Worm (Caenorhabditis elegans) whole organism, L1 larva: ENCODE data around the gene fbxa-14.

Experiments
- ama-1 ChIP-seq: fragments of 150-350 bp; optimal IDR thresholded peaks from 2 replicates; lab custom pipeline; 2014
- ceh-90 ChIP-seq: sonication (generic microtip); optimal IDR thresholded peaks from 2 replicates; lab custom pipeline; 2016; ENCODE audit warnings: missing genetic modification characterization, missing compliant biosample characterization
- ces-1 ChIP-seq: fragments of 150-350 bp; optimal IDR thresholded peaks from 2 replicates; lab custom pipeline; 2014; ENCODE audit warnings: missing biosample characterization, missing genetic modification reagents, missing genetic modification characterization
- egl-13 ChIP-seq: sonication (generic microtip); optimal IDR thresholded peaks from 2 replicates; lab custom pipeline; 2016; ENCODE audit warnings: missing genotype, missing genetic modification reagents, missing genetic modification characterization, missing compliant biosample characterization
- ets-5 ChIP-seq: fragments of 200-800 bp; sonication (Bioruptor generic); IDR thresholded peaks from 2 replicates; pipeline ENCODE4 v1.3.6; 2022; ENCODE audit warnings: missing genetic modification characterization, missing compliant biosample characterization
- fkh-4 ChIP-seq: sonication (generic microtip); optimal IDR thresholded peaks from 2 replicates; lab custom pipeline; 2016; ENCODE audit warnings: missing compliant biosample characterization, missing genetic modification characterization, borderline replicate concordance
- grh-1 ChIP-seq: fragments of 200-800 bp; sonication (Bioruptor generic); IDR thresholded peaks from 2 replicates; pipeline ENCODE4 v1.3.6; 2022; ENCODE audit warnings: missing genetic modification reagents, missing genetic modification characterization, missing compliant biosample characterization
- hlh-17 ChIP-seq: fragments of 200-800 bp; sonication (Bioruptor generic); optimal IDR thresholded peaks from 2 replicates; lab custom pipeline; 2018; ENCODE audit warnings: missing genetic modification characterization, mild to moderate bottlenecking, missing compliant biosample characterization, moderate library complexity, borderline replicate concordance
- nhr-12 ChIP-seq: sonication (generic microtip); optimal IDR thresholded peaks from 2 replicates; lab custom pipeline; 2017; ENCODE audit warnings: missing biosample characterization, missing genetic modification characterization
- nhr-90 ChIP-seq: sonication (generic microtip); optimal IDR thresholded peaks from 2 replicates; lab custom pipeline; 2016; ENCODE audit warnings: mild to moderate bottlenecking, missing genetic modification characterization, missing compliant biosample characterization; ENCODE audit not compliant: poor library complexity
- pax-3 ChIP-seq: fragments of 200-800 bp; sonication (Bioruptor generic); optimal IDR thresholded peaks from 2 replicates; lab custom pipeline; 2018; ENCODE audit warnings: mild to moderate bottlenecking, missing genetic modification characterization, moderate library complexity, missing compliant biosample characterization
- unc-86 ChIP-seq: sonication (generic microtip); optimal IDR thresholded peaks from 2 replicates; lab custom pipeline; 2016; ENCODE audit warnings: missing genetic modification characterization, missing compliant biosample characterization

- TF ChIP-seq fkh-4 (tag; lab: Kevin White, UChicago), result no peak
- no peak for TF ChIP-seq ama-1
- no peak for TF ChIP-seq nhr-90
- no peak for TF ChIP-seq ets-5 (GFP tag; lab: Robert Waterston, UW)
- TF ChIP-seq egl-13, result no peak
- no peak for TF ChIP-seq nhr-12 (tag; lab: Kevin White, UChicago)
- no peak for TF ChIP-seq hlh-17 (GFP tag; lab: Kevin White, UChicago)
- no peak for TF ChIP-seq ces-1 (GFP tag; lab: Kevin White, UChicago)
- TF ChIP-seq grh-1 (GFP tag; lab: Robert Waterston, UW), result no peak
- no peak for TF ChIP-seq ceh-90 (tag; lab: Kevin White, UChicago)
- TF ChIP-seq unc-86 (tag; lab: Kevin White, UChicago), result no peak
- no peak for TF ChIP-seq pax-3 (tag; lab: Kevin White, UChicago)
These were observed 21.0 kb downstream of the fbxa-14 start, which contains the start of gene fbxa-75 for ce11 chrIII:1303414-1303813.
